Worm (Caenorhabditis elegans): ENCODE data around the gene cpl-1.
A peak's percentile ranks its signal among the peaks of the same experiment; 100 is the strongest.

Gene cpl-1

ce11 chrV:16640366-16640765 lies 45.2 kb upstream of the cpl-1 start (continued):
- TF ChIP-seq ceh-100 (GFP tag; IDR thresholded peaks at IDR 0.05) (no peak), snpc-1.1 (tag; optimal IDR thresholded peaks at IDR 0.05; ENCODE audit: insufficient read depth) (peak; percentile 51), ZK185.1 (tag; optimal IDR thresholded peaks at IDR 0.05; ENCODE audit: poor library complexity, severe bottlenecking) (peak; percentile 57), hlh-26 (GFP tag; conservative IDR thresholded peaks at IDR 0.05) (no peak), gei-17 (GFP tag; optimal IDR thresholded peaks at IDR 0.05) (no peak), ceh-91 (GFP tag; IDR thresholded peaks at IDR 0.05) (no peak), ztf-28 (GFP tag; IDR thresholded peaks at IDR 0.05) (no peak), bed-2 (GFP tag; IDR thresholded peaks at IDR 0.05) (no peak), F57C9.4 (tag; optimal IDR thresholded peaks at IDR 0.05) (no peak), pbrm-1 (GFP tag; IDR thresholded peaks at IDR 0.05) (0 out of 2 replicates have a peak, but pooled peaks have one; percentile 53), F39B2.1 (GFP tag; IDR thresholded peaks at IDR 0.05) (no peak), dpff-1 (tag; optimal IDR thresholded peaks at IDR 0.05) (no peak), snpc-4 (GFP tag; optimal IDR thresholded peaks at IDR 0.05) (peak; percentile 63), snpc-4 (tag; optimal IDR thresholded peaks at IDR 0.05) (peak in 2 of 4 experiments; percentile 18 to 83), mes-4 (tag; optimal IDR thresholded peaks at IDR 0.05) (no peak), tlf-1 (GFP tag; optimal IDR thresholded peaks at IDR 0.05) (no peak), nfya-1 (tag; optimal IDR thresholded peaks at IDR 0.05; ENCODE audit: borderline replicate concordance, insufficient read depth) (no peak), tbx-9 (tag; optimal IDR thresholded peaks at IDR 0.05; ENCODE audit: borderline replicate concordance) (no peak), tbp1 (GFP tag; optimal IDR thresholded peaks at IDR 0.05) (peak; percentile 89), F57A8.1 (GFP tag; optimal IDR thresholded peaks at IDR 0.05) (no peak), ztf-6 (GFP tag; IDR thresholded peaks at IDR 0.05) (no peak), ztf-22 (GFP tag; optimal IDR thresholded peaks at IDR 0.05) (no peak), nhr-80 (tag; optimal IDR thresholded peaks at IDR 0.05) (peak; percentile 5), zfh-2 (GFP tag; conservative IDR thresholded peaks at IDR 0.05) (no peak), aptf-2 (GFP tag; conservative IDR thresholded peaks at IDR 0.05) (no peak), F55B11.4 (tag; optimal IDR thresholded peaks at IDR 0.05; ENCODE audit: borderline replicate concordance, insufficient read depth) (no peak), attf-3 (GFP tag; conservative IDR thresholded peaks at IDR 0.05) (no peak), ztf-3 (GFP tag; optimal IDR thresholded peaks at IDR 0.05) (no peak), nfyb-1 (GFP tag; IDR thresholded peaks at IDR 0.05) (peak; percentile 70), K12H6.12 (tag; optimal IDR thresholded peaks at IDR 0.05) (no peak), egl-44 (GFP tag; IDR thresholded peaks at IDR 0.05) (no peak), cebp-2 (GFP tag; IDR thresholded peaks at IDR 0.05) (0 out of 2 replicates have a peak, but pooled peaks have one; percentile 77), hsf-1 (GFP tag; IDR thresholded peaks at IDR 0.05) (0 out of 2 replicates have a peak, but pooled peaks have one; percentile 42), nhr-120 (GFP tag; IDR thresholded peaks at IDR 0.05) (no peak), rcor-1 (GFP tag; IDR thresholded peaks at IDR 0.05) (no peak), C06A6.2 (GFP tag; conservative IDR thresholded peaks at IDR 0.05) (no peak), attf-5 (GFP tag; optimal IDR thresholded peaks at IDR 0.05) (no peak), hmg-1.2 (GFP tag; IDR thresholded peaks at IDR 0.05) (peak; percentile 59), snpc-3.4 (tag; optimal IDR thresholded peaks at IDR 0.05) (peak; percentile 39), madf-8 (GFP tag; conservative IDR thresholded peaks at IDR 0.05) (no peak), T07F8.4 (tag; optimal IDR thresholded peaks at IDR 0.05) (no peak), aptf-3 (GFP tag; IDR thresholded peaks at IDR 0.05) (no peak), hlh-12 (tag; optimal IDR thresholded peaks at IDR 0.05) (no peak), repo-1 (tag; optimal IDR thresholded peaks at IDR 0.05) (no peak), cebp-1 (GFP tag; IDR thresholded peaks at IDR 0.05) (no peak), cebp-1 (tag; optimal IDR thresholded peaks at IDR 0.05) (no peak), F22D6.2 (tag; optimal IDR thresholded peaks at IDR 0.05) (no peak), lag-1 (GFP tag; IDR thresholded peaks at IDR 0.05) (no peak), mel-28 (tag; optimal IDR thresholded peaks at IDR 0.05; ENCODE audit: borderline replicate concordance) (no peak)

Measured in whole organism, young adult.